Worm (Caenorhabditis elegans): ENCODE results near the gene C39B10.1.

- TF ChIP-seq lin-13 (tag; optimal IDR thresholded peaks at IDR 0.05) (no peak), elt-3 (tag; optimal IDR thresholded peaks at IDR 0.05) (no peak), unc-62 (GFP tag; optimal IDR thresholded peaks at IDR 0.05) (no peak), snpc-4 (tag; optimal IDR thresholded peaks at IDR 0.05) (no peak), unc-39 (tag; optimal IDR thresholded peaks at IDR 0.05) (no peak), nhr-237 (tag; optimal IDR thresholded peaks at IDR 0.05) (no peak), cnd-1 (tag; optimal IDR thresholded peaks at IDR 0.05) (no peak), drap-1 (GFP tag; optimal IDR thresholded peaks at IDR 0.05) (no peak), elt-1 (tag; optimal IDR thresholded peaks at IDR 0.05; ENCODE audit: borderline replicate concordance, insufficient read depth) (no peak), lsy-2 (tag; optimal IDR thresholded peaks at IDR 0.05) (no peak)
These were observed 30.7 kb downstream of the C39B10.1 start for ce11 chrX:10432786-10433185.

Data from whole organism, mixed stage, embryonic.